Worm (Caenorhabditis elegans) whole organism, mixed stage, embryonic: ENCODE results near the gene pdtf-1.

Experiments
- blmp-1 ChIP-seq: fragments of 150-350 bp; optimal IDR thresholded peaks from 2 replicates; lab custom pipeline; 2014; ENCODE audit warnings: missing biosample characterization, missing genetic modification characterization
- ces-1 ChIP-seq: fragments of 150-350 bp; optimal IDR thresholded peaks from 2 replicates; lab custom pipeline; 2014; ENCODE audit warnings: missing biosample characterization, missing genetic modification reagents, missing genetic modification characterization
- drap-1 ChIP-seq: fragments of 200-800 bp; sonication (Bioruptor generic); optimal IDR thresholded peaks from 3 replicates; lab custom pipeline; 2018; ENCODE audit warnings: mild to moderate bottlenecking, missing genetic modification characterization, missing compliant biosample characterization
- hlh-1 ChIP-seq: fragments of 150-350 bp; optimal IDR thresholded peaks from 2 replicates; lab custom pipeline; 2014; ENCODE audit warnings: missing biosample characterization, missing genetic modification reagents, missing genetic modification characterization
- mep-1 ChIP-seq: fragments of 150-350 bp; optimal IDR thresholded peaks from 2 replicates; lab custom pipeline; 2017; ENCODE audit warnings: missing biosample characterization, missing genetic modification reagents, missing genetic modification characterization, inconsistent platforms
- nhr-12 ChIP-seq: fragments of 150-350 bp; optimal IDR thresholded peaks from 2 replicates; lab custom pipeline; 2014; ENCODE audit warnings: missing biosample characterization, missing genetic modification characterization
- nhr-76 ChIP-seq: sonication (generic microtip); optimal IDR thresholded peaks from 2 replicates; lab custom pipeline; 2017; ENCODE audit warnings: missing biosample characterization, missing genetic modification characterization
- snpc-4 ChIP-seq: fragments of 150-350 bp; optimal IDR thresholded peaks from 2 replicates; lab custom pipeline; 2014; ENCODE audit warnings: missing biosample characterization, missing genetic modification characterization
- ztf-11 ChIP-seq: fragments of 150-350 bp; optimal IDR thresholded peaks from 2 replicates; lab custom pipeline; 2014; ENCODE audit warnings: missing biosample characterization, missing genetic modification characterization

DNA sequence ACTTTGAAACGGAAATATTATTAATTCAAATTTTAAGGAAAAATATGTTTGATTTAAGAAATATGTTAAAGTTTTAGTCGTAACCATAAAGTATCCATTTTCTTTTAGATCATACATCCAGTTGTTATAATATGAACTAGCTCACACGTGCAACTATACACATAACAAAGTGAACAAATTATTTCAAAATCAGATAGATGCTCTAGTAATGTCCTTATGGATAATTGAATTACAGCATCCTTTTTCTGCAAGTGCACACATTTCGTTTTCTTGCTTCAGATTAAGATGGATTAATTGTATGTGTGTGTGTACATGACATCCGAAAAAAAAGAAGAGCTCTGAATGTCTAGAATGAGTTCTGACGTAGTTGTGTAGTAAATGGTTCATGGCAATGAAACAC is 47.2 kb upstream of the pdtf-1 start:
- TF ChIP-seq blmp-1 (tag; lab: Kevin White, UChicago) (no peak), snpc-4 (no peak), nhr-76 (tag; lab: Kevin White, UChicago) (no peak), ztf-11 (tag; lab: Kevin White, UChicago) (no peak), mep-1 (no peak), hlh-1 (tag; lab: Kevin White, UChicago) (no peak), ces-1 (peak; percentile 78), drap-1 (GFP tag; lab: Kevin White, UChicago) (no peak), nhr-12 (tag; lab: Kevin White, UChicago) (no peak)
